Fruit fly (Drosophila melanogaster) Kc167 (cell line): ENCODE results near the gene Cluap1.

ENCODE experiments used
- Sin3A ChIP-seq: fragments of >200 bp; optimal IDR thresholded peaks from 2 replicates; lab custom pipeline; 2018; ENCODE audit warnings: missing external identifiers
- h ChIP-seq: fragments of >200 bp; optimal IDR thresholded peaks from 3 replicates; lab custom pipeline; 2018; ENCODE audit warnings: missing external identifiers
- psq ChIP-seq: fragments of >200 bp; optimal IDR thresholded peaks from 2 replicates; lab custom pipeline; 2017; ENCODE audit warnings: missing external identifiers

DNA sequence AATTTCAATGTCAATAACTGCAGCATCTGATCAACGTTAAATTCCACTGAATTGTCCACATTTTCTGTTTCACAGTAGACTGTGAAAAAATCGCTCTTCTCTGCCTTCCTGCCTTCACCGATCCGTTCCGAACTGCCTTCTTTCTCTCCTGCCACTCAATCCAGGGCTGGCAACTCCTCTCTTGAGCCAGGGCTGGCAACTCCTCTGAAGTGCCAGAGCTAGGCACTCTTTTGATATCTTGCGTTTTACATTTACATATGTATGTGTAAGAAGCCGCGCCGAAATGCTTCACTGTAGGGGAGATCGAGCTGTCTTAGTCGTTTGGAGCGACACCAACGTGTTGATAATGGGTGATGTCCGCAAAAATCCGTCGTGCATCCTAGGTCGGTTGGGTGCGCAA lies 31.0 kb upstream of the Cluap1 start:
- no peak for TF ChIP-seq Sin3A (lab: Kevin White, UChicago)
- TF ChIP-seq h = no peak
- no peak for TF ChIP-seq psq
